Worm (Caenorhabditis elegans) whole organism, L3 larva: ENCODE data around the gene str-171.

Experiments
- R02D3.7 ChIP-seq: fragments of 150-350 bp; optimal IDR thresholded peaks from 2 replicates; lab custom pipeline; 2014; ENCODE audit warnings: missing biosample characterization, missing genetic modification characterization
- aly-2 ChIP-seq: fragments of 150-350 bp; optimal IDR thresholded peaks from 2 replicates; lab custom pipeline; 2014; ENCODE audit warnings: missing biosample characterization, missing genetic modification characterization
- ama-1 ChIP-seq: fragments of 150-350 bp; optimal IDR thresholded peaks from 2 replicates; lab custom pipeline; 2018
- ceh-16 ChIP-seq: sonication (generic microtip); optimal IDR thresholded peaks from 2 replicates; lab custom pipeline; 2017; ENCODE audit warnings: missing biosample characterization, missing genetic modification characterization
- ceh-28 ChIP-seq: fragments of 150-350 bp; optimal IDR thresholded peaks from 2 replicates; lab custom pipeline; 2014; ENCODE audit warnings: missing biosample characterization, missing genetic modification reagents, missing genetic modification characterization
- ceh-82 ChIP-seq: fragments of 150-350 bp; optimal IDR thresholded peaks from 2 replicates; lab custom pipeline; 2014; ENCODE audit warnings: missing biosample characterization, missing genetic modification characterization
- ceh-9 ChIP-seq: sonication (generic microtip); optimal IDR thresholded peaks from 2 replicates; lab custom pipeline; 2018; ENCODE audit warnings: missing biosample characterization, missing genetic modification characterization
- egl-27 ChIP-seq: sonication (generic microtip); optimal IDR thresholded peaks from 4 replicates; lab custom pipeline; 2017; ENCODE audit warnings: missing biosample characterization, missing genetic modification reagents, missing genetic modification characterization
- egl-5 ChIP-seq: fragments of 150-350 bp; optimal IDR thresholded peaks from 2 replicates; lab custom pipeline; 2017; ENCODE audit warnings: missing biosample characterization, missing genetic modification reagents, missing genetic modification characterization, inconsistent platforms
- elt-1 ChIP-seq: fragments of 150-350 bp; optimal IDR thresholded peaks from 2 replicates; lab custom pipeline; 2014; ENCODE audit warnings: missing biosample characterization, missing genetic modification characterization
- elt-2 ChIP-seq: sonication (generic microtip); optimal IDR thresholded peaks from 2 replicates; lab custom pipeline; 2016; ENCODE audit warnings: missing genetic modification reagents, mild to moderate bottlenecking, missing genetic modification characterization, missing compliant biosample characterization
- elt-3 ChIP-seq, 3 experiments: fragments of 150-350 bp in 1 of 3; sonication (generic microtip) in 2 of 3; optimal IDR thresholded peaks; 2 replicates in 2 of 3; 4 replicates in 1 of 3; lab custom pipeline; 2014 to 2017; ENCODE audit warnings: missing biosample characterization in 3 of 3, missing genetic modification characterization in 3 of 3
- eor-1 ChIP-seq, 2 experiments: fragments of 150-350 bp; optimal IDR thresholded peaks; 2 replicates each; lab custom pipeline; 2014 to 2018; ENCODE audit warnings: missing biosample characterization in 2 of 2, missing genetic modification characterization in 2 of 2
- fkh-10 ChIP-seq: sonication (generic microtip); optimal IDR thresholded peaks from 2 replicates; lab custom pipeline; 2017; ENCODE audit warnings: missing biosample characterization, missing genetic modification reagents, missing genetic modification characterization
- fkh-2 ChIP-seq: fragments of 150-350 bp; optimal IDR thresholded peaks from 2 replicates; lab custom pipeline; 2014; ENCODE audit warnings: missing biosample characterization, missing genetic modification reagents, missing genetic modification characterization
- fos-1 ChIP-seq: fragments of 150-350 bp; optimal IDR thresholded peaks from 2 replicates; lab custom pipeline; 2014; ENCODE audit warnings: missing biosample characterization, missing genetic modification characterization
- hmg-11 ChIP-seq: sonication (generic microtip); optimal IDR thresholded peaks from 2 replicates; lab custom pipeline; 2016; ENCODE audit warnings: missing genetic modification characterization, missing compliant biosample characterization
- jun-1 ChIP-seq: fragments of 150-350 bp; optimal IDR thresholded peaks from 2 replicates; lab custom pipeline; 2014; ENCODE audit warnings: missing biosample characterization, missing genetic modification reagents, missing genetic modification characterization
- lin-15B ChIP-seq: fragments of 150-350 bp; optimal IDR thresholded peaks from 2 replicates; lab custom pipeline; 2014; ENCODE audit warnings: missing biosample characterization, missing genetic modification characterization
- lin-39 ChIP-seq: fragments of 150-350 bp; optimal IDR thresholded peaks from 2 replicates; lab custom pipeline; 2018; ENCODE audit warnings: missing biosample characterization, missing genetic modification reagents, missing genetic modification characterization
- lsy-12 ChIP-seq: sonication (generic microtip); optimal IDR thresholded peaks from 2 replicates; lab custom pipeline; 2016; ENCODE audit warnings: mild to moderate bottlenecking, missing genetic modification characterization, missing compliant biosample characterization
- mdl-1 ChIP-seq: fragments of 150-350 bp; optimal IDR thresholded peaks from 2 replicates; lab custom pipeline; 2014; ENCODE audit warnings: missing biosample characterization, missing genetic modification characterization
- nfya-1 ChIP-seq: sonication (generic microtip); optimal IDR thresholded peaks from 2 replicates; lab custom pipeline; 2017; ENCODE audit warnings: missing genetic modification characterization, mild to moderate bottlenecking, missing compliant biosample characterization, antibody characterized with exemption, moderate library complexity; ENCODE audit not compliant: insufficient read depth
- nhr-11 ChIP-seq: fragments of 150-350 bp; optimal IDR thresholded peaks from 2 replicates; lab custom pipeline; 2014; ENCODE audit warnings: missing biosample characterization, missing genetic modification characterization
- nhr-12 ChIP-seq: fragments of 150-350 bp; optimal IDR thresholded peaks from 2 replicates; lab custom pipeline; 2014; ENCODE audit warnings: missing biosample characterization, missing genetic modification characterization
- nhr-23 ChIP-seq: fragments of 150-350 bp; optimal IDR thresholded peaks from 2 replicates; lab custom pipeline; 2014; ENCODE audit warnings: missing biosample characterization, missing genetic modification reagents, missing genetic modification characterization
- nhr-237 ChIP-seq: fragments of 150-350 bp; optimal IDR thresholded peaks from 2 replicates; lab custom pipeline; 2014; ENCODE audit warnings: missing biosample characterization, missing genetic modification characterization
- nhr-25 ChIP-seq: sonication (generic microtip); optimal IDR thresholded peaks from 2 replicates; lab custom pipeline; 2017; ENCODE audit warnings: missing biosample characterization, missing genetic modification characterization
- nhr-43 ChIP-seq: sonication (generic microtip); optimal IDR thresholded peaks from 2 replicates; lab custom pipeline; 2016; ENCODE audit warnings: mild to moderate bottlenecking, missing genetic modification characterization, missing compliant biosample characterization; ENCODE audit not compliant: poor library complexity, severe bottlenecking
- nhr-67 ChIP-seq: fragments of 150-350 bp; optimal IDR thresholded peaks from 2 replicates; lab custom pipeline; 2014; ENCODE audit warnings: missing biosample characterization, missing genetic modification characterization
- nhr-76 ChIP-seq: fragments of 150-350 bp; sonication (generic microtip); optimal IDR thresholded peaks from 5 replicates; lab custom pipeline; 2014; ENCODE audit warnings: missing biosample characterization, missing genetic modification characterization
- pha-4 ChIP-seq: fragments of 150-350 bp; optimal IDR thresholded peaks from 2 replicates; lab custom pipeline; 2014; ENCODE audit warnings: missing biosample characterization, missing genetic modification reagents, missing genetic modification characterization
- pqm-1 ChIP-seq: fragments of 150-350 bp; optimal IDR thresholded peaks from 2 replicates; lab custom pipeline; 2017; ENCODE audit warnings: missing biosample characterization, missing genetic modification characterization, inconsistent platforms
- skn-1 ChIP-seq: fragments of 150-350 bp; optimal IDR thresholded peaks from 2 replicates; lab custom pipeline; 2014; ENCODE audit warnings: missing biosample characterization, missing genetic modification characterization
- snpc-4 ChIP-seq: fragments of 150-350 bp; optimal IDR thresholded peaks from 2 replicates; lab custom pipeline; 2014; ENCODE audit warnings: missing biosample characterization, missing genetic modification characterization
- tbx-2 ChIP-seq: sonication (generic microtip); optimal IDR thresholded peaks from 2 replicates; lab custom pipeline; 2016; ENCODE audit warnings: mild to moderate bottlenecking, missing genetic modification characterization, missing compliant biosample characterization
- unc-39 ChIP-seq: sonication (generic microtip); optimal IDR thresholded peaks from 4 replicates; lab custom pipeline; 2017; ENCODE audit warnings: missing biosample characterization, missing genetic modification characterization
- zag-1 ChIP-seq: fragments of 150-350 bp; optimal IDR thresholded peaks from 2 replicates; lab custom pipeline; 2014; ENCODE audit warnings: missing biosample characterization, missing genetic modification characterization

str-171 gene

DNA sequence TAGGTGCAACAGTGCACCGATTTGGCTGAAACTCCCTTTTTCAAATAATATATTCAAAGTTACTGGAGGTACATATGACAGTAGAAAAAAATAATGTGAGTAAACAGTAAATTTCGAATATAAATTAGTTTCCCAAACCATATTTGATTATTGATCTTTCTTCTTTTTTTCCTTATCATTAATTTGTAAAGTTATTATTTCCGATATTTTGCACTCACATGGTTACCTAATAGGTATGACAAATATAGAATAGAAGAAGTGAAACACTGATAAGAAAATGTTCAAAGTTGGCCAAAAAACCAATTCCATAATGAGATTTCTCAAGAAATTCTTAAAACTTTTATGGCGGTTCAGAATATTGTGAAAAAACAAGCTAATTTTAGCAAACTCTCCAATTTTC is 7.5 kb upstream of the str-171 start:
- TF ChIP-seq pqm-1 (tag; lab: Kevin White, UChicago) (peak; percentile 53), pha-4 (tag; lab: Kevin White, UChicago) (peak; percentile 60), elt-3 (tag; optimal IDR thresholded peaks at IDR 0.05; lab: Kevin White, UChicago) (no peak), elt-2 (peak; percentile 53), lin-15B (tag; lab: Kevin White, UChicago) (no peak), nhr-237 (tag; lab: Kevin White, UChicago) (no peak)

DNA sequence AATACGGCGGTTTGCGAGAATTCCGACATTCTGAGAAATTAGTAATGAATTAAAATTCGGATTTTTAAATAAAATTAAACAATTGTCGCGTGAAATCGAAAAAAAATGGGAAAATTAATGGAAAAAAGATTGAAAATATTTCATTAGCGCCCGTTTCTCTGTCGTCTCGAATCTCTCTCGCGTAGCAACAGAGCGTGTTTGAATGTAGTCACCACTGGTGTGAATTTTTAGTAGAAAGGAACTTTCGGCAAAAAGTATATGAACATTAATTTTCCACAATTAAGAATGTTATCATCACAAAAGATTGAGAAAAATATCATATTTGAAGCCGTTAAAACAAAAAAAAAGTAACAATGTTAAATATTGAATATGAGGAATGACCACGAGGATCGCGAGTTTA is 4.4 kb upstream of the str-171 start, which contains the start of gene aipl-1:
Gene aipl-1 (minus strand): TSS at position 30 of the 400 bp plus-strand sequence.
- peak; percentile 60 for TF ChIP-seq fkh-10 (GFP tag; lab: Kevin White, UChicago)
- TF ChIP-seq pqm-1 (tag; lab: Kevin White, UChicago): peak; percentile 74
- TF ChIP-seq jun-1 (tag; lab: Kevin White, UChicago): peak; percentile 39
- TF ChIP-seq ama-1 (lab: Kevin White, UChicago): no peak
- no peak for TF ChIP-seq eor-1 (tag; optimal IDR thresholded peaks at IDR 0.05; lab: Kevin White, UChicago)
- peak; percentile 34 for TF ChIP-seq ceh-82
- no peak for TF ChIP-seq aly-2 (tag; lab: Kevin White, UChicago)
- TF ChIP-seq egl-5 (tag; lab: Kevin White, UChicago): peak; percentile 21
- peak; percentile 75 for TF ChIP-seq nhr-23 (tag; lab: Kevin White, UChicago)
- TF ChIP-seq nfya-1 (tag; lab: Kevin White, UChicago): peak; percentile 84
- peak; percentile 94 for TF ChIP-seq lin-15B (tag; lab: Kevin White, UChicago)
- TF ChIP-seq R02D3.7 (tag; lab: Kevin White, UChicago): peak; percentile 69
- TF ChIP-seq nhr-11: no peak
- TF ChIP-seq egl-27: no peak
- TF ChIP-seq elt-2: peak; percentile 43
- peak; percentile 95 for TF ChIP-seq pha-4 (tag; lab: Kevin White, UChicago)
- no peak for TF ChIP-seq ceh-16 (tag; lab: Kevin White, UChicago)
- TF ChIP-seq ceh-28: peak; percentile 42
- TF ChIP-seq lin-39 (tag; lab: Kevin White, UChicago): peak; percentile 53
- no peak for TF ChIP-seq nhr-43 (tag; lab: Kevin White, UChicago)
- peak; percentile 9 for TF ChIP-seq skn-1 (tag; lab: Kevin White, UChicago)
- TF ChIP-seq tbx-2 (tag; lab: Kevin White, UChicago): no peak
- peak; percentile 66 for TF ChIP-seq nhr-25 (tag; lab: Kevin White, UChicago)
- TF ChIP-seq nhr-76 (tag; lab: Kevin White, UChicago): no peak
- peak in 1 of 3 experiments; percentile 66 for TF ChIP-seq elt-3 (tag; optimal IDR thresholded peaks at IDR 0.05; lab: Kevin White, UChicago)
- TF ChIP-seq snpc-4 (tag; lab: Kevin White, UChicago): peak; percentile 79
- TF ChIP-seq nhr-67 (tag; lab: Kevin White, UChicago): no peak
- TF ChIP-seq, all 47 proteins: peak for 17

DNA sequence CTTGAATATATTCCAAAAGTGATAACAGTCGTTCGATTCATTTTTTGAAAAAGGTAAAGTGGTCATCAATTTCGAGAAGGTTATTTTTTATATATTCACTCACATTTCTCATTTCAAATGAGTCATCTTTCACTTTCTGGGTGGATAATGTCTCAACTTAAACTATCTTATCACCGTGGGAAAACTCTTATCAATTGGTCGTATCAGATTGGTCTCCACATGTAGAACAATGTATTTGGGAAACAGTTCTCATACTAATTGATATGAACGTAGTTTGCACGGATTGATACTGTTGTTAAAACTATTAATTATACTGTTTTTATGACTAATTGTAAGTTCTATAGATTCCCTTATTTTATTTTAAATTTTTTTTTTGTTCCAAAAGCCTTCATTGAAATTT is 1.5 kb upstream of the str-171 start:
- TF ChIP-seq zag-1 (tag; lab: Kevin White, UChicago) (no peak), elt-2 (peak; percentile 62), nfya-1 (tag; lab: Kevin White, UChicago) (no peak), elt-3 (tag; optimal IDR thresholded peaks at IDR 0.05; lab: Kevin White, UChicago) (no peak), skn-1 (tag; lab: Kevin White, UChicago) (no peak), ama-1 (lab: Kevin White, UChicago) (no peak), pqm-1 (tag; lab: Kevin White, UChicago) (peak; percentile 47)

DNA sequence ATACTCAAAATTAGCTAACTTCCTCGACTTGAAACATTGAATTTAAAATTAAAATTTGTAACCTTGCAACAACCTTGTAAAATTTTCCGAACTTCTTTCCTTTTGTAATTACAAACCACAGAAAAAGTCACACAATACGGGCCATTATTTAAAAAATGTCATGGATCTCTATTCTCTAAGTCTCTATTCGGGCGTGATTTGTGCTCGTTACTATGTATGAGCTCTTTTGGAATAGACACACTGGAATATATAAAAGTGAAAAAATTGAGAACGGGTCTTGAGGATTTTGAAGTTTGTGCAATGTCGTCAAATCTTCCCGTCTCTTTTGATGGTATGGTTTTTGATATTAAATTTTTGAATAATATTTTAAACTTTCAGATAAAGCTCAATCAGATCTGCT is 4.4 kb downstream of the str-171 start, which contains the start of gene srr-7:
Gene srr-7 (plus strand): TSS at position 301 of the 400 bp plus-strand sequence.
- TF ChIP-seq elt-1 (tag; lab: Kevin White, UChicago): no peak
- TF ChIP-seq elt-3 (tag; optimal IDR thresholded peaks at IDR 0.05; lab: Kevin White, UChicago): no peak
- no peak for TF ChIP-seq fkh-2 (tag; lab: Kevin White, UChicago)
- TF ChIP-seq elt-2: no peak
- TF ChIP-seq egl-5 (tag; lab: Kevin White, UChicago): no peak
- TF ChIP-seq nhr-237 (tag; lab: Kevin White, UChicago): no peak
- no peak for TF ChIP-seq lsy-12
- TF ChIP-seq, all 47 proteins: peak for 0

DNA sequence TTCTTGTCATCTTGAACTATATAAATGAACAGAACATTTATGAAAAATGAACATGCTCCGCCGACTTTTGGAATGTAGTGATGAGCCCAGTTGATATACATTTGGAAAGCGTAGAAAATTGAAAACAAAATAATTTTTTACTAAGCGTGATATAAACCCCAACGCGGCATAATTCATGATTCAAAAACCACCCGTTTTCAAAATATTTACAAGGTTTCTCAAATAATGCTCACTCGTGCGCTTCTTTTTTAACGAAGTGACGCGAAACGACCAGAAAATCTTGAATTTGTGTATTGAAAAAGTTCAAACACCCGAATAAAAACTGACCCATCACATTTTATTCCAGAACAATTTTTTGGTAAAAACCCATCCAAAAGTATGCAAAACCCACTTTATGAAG is 4.9 kb downstream of the str-171 start, which contains the start of gene srj-27:
Gene srj-27 (minus strand): TSS at position 101 of the 400 bp plus-strand sequence.
- TF ChIP-seq lin-15B (tag; lab: Kevin White, UChicago) (no peak), hmg-11 (tag; lab: Kevin White, UChicago) (no peak), mdl-1 (tag; lab: Kevin White, UChicago) (no peak), nhr-237 (tag; lab: Kevin White, UChicago) (no peak), egl-27 (no peak), zag-1 (tag; lab: Kevin White, UChicago) (no peak), fos-1 (no peak), eor-1 (tag; optimal IDR thresholded peaks at IDR 0.05; lab: Kevin White, UChicago) (no peak), skn-1 (tag; lab: Kevin White, UChicago) (no peak), unc-39 (tag; lab: Kevin White, UChicago) (no peak), nhr-12 (no peak), ceh-9 (tag; lab: Kevin White, UChicago) (no peak), pha-4 (tag; lab: Kevin White, UChicago) (no peak), ceh-16 (tag; lab: Kevin White, UChicago) (no peak), nfya-1 (tag; lab: Kevin White, UChicago) (no peak), fkh-2 (tag; lab: Kevin White, UChicago) (no peak)
- TF ChIP-seq, all 47 proteins: peak for 0
